Worm (Caenorhabditis elegans): ENCODE data around the gene arrd-28.

The arrd-28 gene

ce11 chrX:10204313-10205063 is 20.7 kb downstream of the arrd-28 start:
- TF ChIP-seq hmg-4 (GFP tag; optimal IDR thresholded peaks at IDR 0.05) (peak; percentile 7), tbx-11 (GFP tag; IDR thresholded peaks at IDR 0.05) (0 out of 2 replicates have a peak, but pooled peaks have one; percentile 14), hmbx-1 (tag; optimal IDR thresholded peaks at IDR 0.05) (no peak), scrt-1 (GFP tag; IDR thresholded peaks at IDR 0.05) (no peak), aly-1 (tag; optimal IDR thresholded peaks at IDR 0.05) (no peak), flt-1 (GFP tag; IDR thresholded peaks at IDR 0.05) (0 out of 2 replicates have a peak, but pooled peaks have one; percentile 5), ama-1 (optimal IDR thresholded peaks at IDR 0.05) (no peak), pes-1 (GFP tag; IDR thresholded peaks at IDR 0.05) (peak; percentile 47; the same call in 1 of the 2 replicates), ceh-36 (tag; optimal IDR thresholded peaks at IDR 0.05) (peak; percentile 48), F13C5.2 (tag; optimal IDR thresholded peaks at IDR 0.05) (no peak)

ce11 chrX:10205321-10205720 is 21.5 kb downstream of the arrd-28 start, which contains the start of gene sex-1:
TSS of gene sex-1 (minus strand) at chrX:10205421.
- no peak for TF ChIP-seq ceh-36 (tag; optimal IDR thresholded peaks at IDR 0.05)
- TF ChIP-seq flt-1 (GFP tag; IDR thresholded peaks at IDR 0.05), result no peak
- no peak for TF ChIP-seq pes-1 (GFP tag; IDR thresholded peaks at IDR 0.05)
- TF ChIP-seq ets-7 (tag; optimal IDR thresholded peaks at IDR 0.05), result no peak
- TF ChIP-seq hnd-1 (tag; optimal IDR thresholded peaks at IDR 0.05), result no peak
- TF ChIP-seq ceh-13 (GFP tag; optimal IDR thresholded peaks at IDR 0.05), result no peak
- TF ChIP-seq ama-1 (optimal IDR thresholded peaks at IDR 0.05), result no peak
- TF ChIP-seq aly-1 (tag; optimal IDR thresholded peaks at IDR 0.05), result no peak
- no peak for TF ChIP-seq hmbx-1 (tag; optimal IDR thresholded peaks at IDR 0.05)
- TF ChIP-seq tra-4 (tag; optimal IDR thresholded peaks at IDR 0.05), result no peak

- TF ChIP-seq ceh-13 (GFP tag; optimal IDR thresholded peaks at IDR 0.05) (no peak), tra-4 (tag; optimal IDR thresholded peaks at IDR 0.05) (no peak), aly-1 (tag; optimal IDR thresholded peaks at IDR 0.05) (no peak), hmbx-1 (tag; optimal IDR thresholded peaks at IDR 0.05) (no peak), sea-1 (GFP tag; conservative IDR thresholded peaks at IDR 0.05) (no peak), hmg-4 (GFP tag; optimal IDR thresholded peaks at IDR 0.05) (no peak), B0310.2 (tag; optimal IDR thresholded peaks at IDR 0.05) (no peak)
These were observed 22.2 kb downstream of the arrd-28 start for ce11 chrX:10206008-10206407.

ce11 chrX:10208481-10208880 is 24.7 kb downstream of the arrd-28 start:
- TF ChIP-seq flt-1 (GFP tag; IDR thresholded peaks at IDR 0.05), result no peak
- TF ChIP-seq pes-1 (GFP tag; IDR thresholded peaks at IDR 0.05), result no peak
- TF ChIP-seq ceh-36 (tag; optimal IDR thresholded peaks at IDR 0.05), result no peak
- TF ChIP-seq aly-1 (tag; optimal IDR thresholded peaks at IDR 0.05), result no peak
- no peak for TF ChIP-seq F13C5.2 (tag; optimal IDR thresholded peaks at IDR 0.05)

- TF ChIP-seq ceh-13 (GFP tag; optimal IDR thresholded peaks at IDR 0.05) (no peak), tbx-37 (GFP tag; conservative IDR thresholded peaks at IDR 0.05) (no peak), ceh-36 (tag; optimal IDR thresholded peaks at IDR 0.05) (no peak), aly-1 (tag; optimal IDR thresholded peaks at IDR 0.05) (no peak)
These were observed 28.7 kb downstream of the arrd-28 start, which contains the start of gene F44A6.3 for ce11 chrX:10212469-10212868. TSS of gene F44A6.3 (plus strand) at chrX:10212769.

ce11 chrX:10215429-10215828 is 31.6 kb downstream of the arrd-28 start, which contains the start of gene F44A6.4:
TSS of gene F44A6.4 (minus strand) at chrX:10215495.
- TF ChIP-seq hmg-4 (GFP tag; optimal IDR thresholded peaks at IDR 0.05) (no peak), sea-1 (GFP tag; conservative IDR thresholded peaks at IDR 0.05) (no peak), ceh-36 (tag; optimal IDR thresholded peaks at IDR 0.05) (no peak), B0310.2 (tag; optimal IDR thresholded peaks at IDR 0.05) (no peak), hnd-1 (tag; optimal IDR thresholded peaks at IDR 0.05) (no peak), pes-1 (GFP tag; IDR thresholded peaks at IDR 0.05) (no peak), tra-4 (tag; optimal IDR thresholded peaks at IDR 0.05) (no peak), tbx-37 (GFP tag; conservative IDR thresholded peaks at IDR 0.05) (no peak)

- TF ChIP-seq sea-1 (GFP tag; conservative IDR thresholded peaks at IDR 0.05) (no peak), ceh-36 (tag; optimal IDR thresholded peaks at IDR 0.05) (no peak), tra-4 (tag; optimal IDR thresholded peaks at IDR 0.05) (no peak)
These were observed 32.5 kb downstream of the arrd-28 start for ce11 chrX:10216344-10216743.

ce11 chrX:10216857-10217256 is 33.1 kb downstream of the arrd-28 start:
- TF ChIP-seq hmbx-1 (tag; optimal IDR thresholded peaks at IDR 0.05) (no peak), flt-1 (GFP tag; IDR thresholded peaks at IDR 0.05) (no peak), sea-1 (GFP tag; conservative IDR thresholded peaks at IDR 0.05) (no peak), hmg-4 (GFP tag; optimal IDR thresholded peaks at IDR 0.05) (no peak), scrt-1 (GFP tag; IDR thresholded peaks at IDR 0.05) (no peak), ets-7 (tag; optimal IDR thresholded peaks at IDR 0.05) (no peak), tbx-37 (GFP tag; conservative IDR thresholded peaks at IDR 0.05) (no peak), aly-1 (tag; optimal IDR thresholded peaks at IDR 0.05) (no peak), B0310.2 (tag; optimal IDR thresholded peaks at IDR 0.05) (no peak), F13C5.2 (tag; optimal IDR thresholded peaks at IDR 0.05) (no peak), ceh-36 (tag; optimal IDR thresholded peaks at IDR 0.05) (no peak), hnd-1 (tag; optimal IDR thresholded peaks at IDR 0.05) (no peak), tra-4 (tag; optimal IDR thresholded peaks at IDR 0.05) (no peak), ceh-13 (GFP tag; optimal IDR thresholded peaks at IDR 0.05) (no peak), tbx-11 (GFP tag; IDR thresholded peaks at IDR 0.05) (no peak)
